Fruit fly (Drosophila melanogaster) whole organism, prepupa: Measurements from ENCODE around the gene CG13310.

Experiments used
- Blimp-1 ChIP-seq: fragments of 200-800 bp; sonication (Bioruptor generic); optimal IDR thresholded peaks from 3 replicates; lab custom pipeline; 2017; ENCODE audit warnings: missing biosample characterization, missing genetic modification characterization, mild to moderate bottlenecking, moderate library complexity, missing genetic modification reagents
- CG11762 ChIP-seq: fragments of 200-800 bp; sonication (Bioruptor generic); optimal IDR thresholded peaks from 3 replicates; lab custom pipeline; 2016; ENCODE audit warnings: missing biosample characterization, missing genetic modification characterization; ENCODE audit not compliant: insufficient read depth
- CG15336 ChIP-seq: fragments of 200-800 bp; sonication (Bioruptor generic); IDR thresholded peaks from 2 replicates; pipeline ENCODE4 v1.3.6; 2022; ENCODE audit warnings: missing biosample characterization, missing genetic modification characterization
- CG1621 ChIP-seq: fragments of 200-800 bp; sonication (Bioruptor generic); optimal IDR thresholded peaks from 3 replicates; lab custom pipeline; 2018; ENCODE audit warnings: missing biosample characterization, mild to moderate bottlenecking, missing genetic modification characterization
- CG32006 ChIP-seq: fragments of 200-800 bp; sonication (Bioruptor generic); optimal IDR thresholded peaks from 3 replicates; lab custom pipeline; 2017; ENCODE audit warnings: missing biosample characterization, mild to moderate bottlenecking, missing genetic modification characterization
- CG3919 ChIP-seq: fragments of 200-800 bp; sonication (Bioruptor generic); optimal IDR thresholded peaks from 3 replicates; lab custom pipeline; 2016; ENCODE audit warnings: missing biosample characterization, missing genetic modification characterization
- CG6163 ChIP-seq: fragments of 200-800 bp; sonication (Bioruptor generic); IDR thresholded peaks from 3 replicates; pipeline ENCODE4 v1.3.6; 2022; ENCODE audit warnings: missing biosample characterization, missing genetic modification characterization
- CG6276 ChIP-seq: fragments of 200-800 bp; sonication (Bioruptor generic); optimal IDR thresholded peaks from 2 replicates; lab custom pipeline; 2017; ENCODE audit warnings: missing biosample characterization, mild to moderate bottlenecking, missing genetic modification characterization
- CG7368 ChIP-seq: fragments of 200-800 bp; sonication (Bioruptor generic); optimal IDR thresholded peaks from 3 replicates; lab custom pipeline; 2016; ENCODE audit warnings: missing biosample characterization, missing genetic modification characterization
- CG8319 ChIP-seq: fragments of 200-800 bp; sonication (Bioruptor generic); optimal IDR thresholded peaks from 3 replicates; lab custom pipeline; 2016; ENCODE audit warnings: missing biosample characterization, missing genetic modification characterization
- CG8632 ChIP-seq: fragments of 200-800 bp; sonication (Bioruptor generic); optimal IDR thresholded peaks from 3 replicates; lab custom pipeline; 2016; ENCODE audit warnings: missing biosample characterization, missing genetic modification characterization
- CG9139 ChIP-seq: fragments of 200-800 bp; sonication (Bioruptor generic); optimal IDR thresholded peaks from 3 replicates; lab custom pipeline; 2017; ENCODE audit warnings: missing biosample characterization, mild to moderate bottlenecking, missing genetic modification characterization
- Eip75B ChIP-seq: fragments of 200-800 bp; sonication (Bioruptor generic); optimal IDR thresholded peaks from 3 replicates; lab custom pipeline; 2016; ENCODE audit warnings: missing biosample characterization, missing genetic modification characterization
- Eip78C ChIP-seq: fragments of 200-800 bp; sonication (Bioruptor generic); peaks from one replicate; lab custom pipeline; 2016; ENCODE audit warnings: missing biosample characterization, missing genetic modification characterization
- Gug ChIP-seq: fragments of 200-800 bp; sonication (Bioruptor generic); IDR thresholded peaks from 2 replicates; pipeline ENCODE4 v1.3.6; 2022; ENCODE audit warnings: missing biosample characterization, missing genetic modification characterization
- Hr38 ChIP-seq: sonication (Bioruptor generic); optimal IDR thresholded peaks from 2 replicates; lab custom pipeline; 2016; ENCODE audit warnings: missing biosample characterization, missing genetic modification characterization
- Hr39 ChIP-seq: fragments of 200-800 bp; sonication (Bioruptor generic); optimal IDR thresholded peaks from 2 replicates; lab custom pipeline; 2016; ENCODE audit warnings: missing biosample characterization, missing genetic modification characterization
- Hr4 ChIP-seq: fragments of 200-800 bp; sonication (Bioruptor generic); optimal IDR thresholded peaks from 3 replicates; lab custom pipeline; 2016; ENCODE audit warnings: missing biosample characterization, missing genetic modification characterization
- OdsH ChIP-seq: fragments of 200-800 bp; sonication (Bioruptor generic); optimal IDR thresholded peaks from 3 replicates; lab custom pipeline; 2016; ENCODE audit warnings: missing biosample characterization, missing genetic modification characterization
- Smox ChIP-seq: fragments of 200-800 bp; sonication (Bioruptor generic); optimal IDR thresholded peaks from 3 replicates; lab custom pipeline; 2016; ENCODE audit warnings: missing biosample characterization, missing genetic modification characterization
- Sox14 ChIP-seq: fragments of 200-800 bp; sonication (Bioruptor generic); optimal IDR thresholded peaks from 3 replicates; lab custom pipeline; 2016; ENCODE audit warnings: missing biosample characterization, missing genetic modification characterization
- dsx ChIP-seq: fragments of 200-800 bp; optimal IDR thresholded peaks from 3 replicates; lab custom pipeline; 2019; ENCODE audit warnings: missing biosample characterization, mild to moderate bottlenecking, missing genetic modification characterization, moderate library complexity; ENCODE audit not compliant: poor library complexity, severe bottlenecking
- fd59A ChIP-seq: fragments of 200-800 bp; sonication (Bioruptor generic); optimal IDR thresholded peaks from 2 replicates; lab custom pipeline; 2017; ENCODE audit warnings: missing biosample characterization, mild to moderate bottlenecking, missing genetic modification characterization, missing genetic modification reagents
- fd85E ChIP-seq: fragments of 200-800 bp; sonication (Bioruptor generic); optimal IDR thresholded peaks from 3 replicates; lab custom pipeline; 2016; ENCODE audit warnings: missing biosample characterization, missing genetic modification characterization
- fkh ChIP-seq: fragments of 200-800 bp; sonication (Bioruptor generic); optimal IDR thresholded peaks from 3 replicates; lab custom pipeline; 2017; ENCODE audit warnings: missing biosample characterization, mild to moderate bottlenecking, missing genetic modification characterization, moderate library complexity
- lz ChIP-seq: fragments of 200-800 bp; sonication (Bioruptor generic); optimal IDR thresholded peaks from 3 replicates; lab custom pipeline; 2016; ENCODE audit warnings: missing biosample characterization, missing genetic modification characterization
- net ChIP-seq: fragments of 200-800 bp; sonication (Bioruptor generic); optimal IDR thresholded peaks from 3 replicates; lab custom pipeline; 2016; ENCODE audit warnings: missing biosample characterization, missing genetic modification characterization
- pdm3 ChIP-seq: fragments of 200-800 bp; sonication (Bioruptor generic); optimal IDR thresholded peaks from 3 replicates; lab custom pipeline; 2016; ENCODE audit warnings: missing biosample characterization, missing genetic modification characterization
- salr ChIP-seq, 2 experiments: fragments of 200-800 bp; sonication (Bioruptor generic); optimal IDR thresholded peaks; 3 replicates each; lab custom pipeline; 2016 to 2018; ENCODE audit warnings: missing biosample characterization in 2 of 2, missing genetic modification characterization in 2 of 2, mild to moderate bottlenecking in 1 of 2

Gene CG13310

DNA sequence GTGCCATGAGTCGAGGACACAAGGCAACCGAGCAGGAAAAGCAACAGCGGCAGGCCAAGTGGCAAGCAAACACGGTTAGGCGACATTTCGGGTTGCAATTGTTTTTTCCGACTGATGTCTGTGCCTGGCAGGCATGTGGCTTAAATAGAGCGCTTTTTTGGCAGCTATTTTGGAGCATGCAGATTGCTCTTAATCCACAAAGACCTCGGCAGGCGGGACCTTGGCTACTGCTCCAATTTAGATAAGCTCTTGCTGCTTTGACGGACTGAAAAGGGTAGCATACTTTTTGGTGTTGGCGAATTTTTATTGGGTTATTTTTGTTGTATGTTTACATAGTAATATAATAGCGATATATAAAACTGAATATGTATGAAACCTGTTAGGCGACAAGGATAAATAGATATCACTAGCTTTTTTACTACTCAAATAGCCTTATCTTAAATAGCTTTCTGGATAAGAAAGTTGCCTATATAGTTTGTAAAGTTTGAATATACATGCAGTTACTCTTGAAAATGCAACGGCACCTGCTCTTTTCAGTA is 6.8 kb upstream of the CG13310 start, which contains the start of the genes CG13312 and CG32024:
TSS of gene CG13312 (minus strand) at position 101 of the 539 bp plus-strand sequence.
TSS of gene CG32024 (plus strand) at position 489 of the 539 bp plus-strand sequence.
- TF ChIP-seq pdm3 (GFP tag; lab: Kevin White, UChicago) (no peak), CG11762 (GFP tag; lab: Kevin White, UChicago) (no peak), Blimp-1 (no peak), CG9139 (no peak), fkh (peak; percentile 27), CG8632 (GFP tag; lab: Kevin White, UChicago) (no peak), fd85E (GFP tag; lab: Kevin White, UChicago) (no peak), CG1621 (tag; lab: Kevin White, UChicago) (no peak)

dm6 chr3L:8804082-8804814 is 3.9 kb upstream of the CG13310 start, which contains the start of the genes CG32023 and CG34427:
CG32023 (minus strand) TSS chr3L:8804182.
CG34427 (plus strand) TSS chr3L:8804764.
- TF ChIP-seq CG3919 (GFP tag; lab: Kevin White, UChicago) (no peak), CG6276 (GFP tag; lab: Kevin White, UChicago) (no peak), Eip75B (GFP tag; lab: Kevin White, UChicago) (no peak), Blimp-1 (no peak), CG8319 (GFP tag; lab: Kevin White, UChicago) (no peak), CG9139 (no peak), Gug (GFP tag; lab: Robert Waterston, UW) (no peak), CG15336 (GFP tag; lab: Robert Waterston, UW) (no peak), Hr4 (GFP tag; lab: Kevin White, UChicago) (no peak), Smox (GFP tag; lab: Kevin White, UChicago) (no peak), CG11762 (GFP tag; lab: Kevin White, UChicago) (no peak)
- TF ChIP-seq, all 60 proteins: peak for 0

dm6 chr3L:8802064-8802463 is 1.7 kb upstream of the CG13310 start, which contains the start of the genes CG13311 and CG34426:
CG13311 (minus strand) TSS chr3L:8802164.
CG34426 (plus strand) TSS chr3L:8802463.
- TF ChIP-seq CG6163 (GFP tag; lab: Robert Waterston, UW) (no peak), Eip75B (GFP tag; lab: Kevin White, UChicago) (no peak), net (GFP tag; lab: Kevin White, UChicago) (no peak), OdsH (GFP tag; lab: Kevin White, UChicago) (no peak), CG7368 (GFP tag; lab: Kevin White, UChicago) (no peak), Hr38 (no peak), dsx (GFP tag; lab: Kevin White, UChicago) (no peak), lz (GFP tag; lab: Kevin White, UChicago) (no peak), CG3919 (GFP tag; lab: Kevin White, UChicago) (no peak), CG32006 (GFP tag; lab: Kevin White, UChicago) (no peak), Eip78C (GFP tag; lab: Kevin White, UChicago) (no peak), Hr39 (GFP tag; lab: Kevin White, UChicago) (no peak)

DNA sequence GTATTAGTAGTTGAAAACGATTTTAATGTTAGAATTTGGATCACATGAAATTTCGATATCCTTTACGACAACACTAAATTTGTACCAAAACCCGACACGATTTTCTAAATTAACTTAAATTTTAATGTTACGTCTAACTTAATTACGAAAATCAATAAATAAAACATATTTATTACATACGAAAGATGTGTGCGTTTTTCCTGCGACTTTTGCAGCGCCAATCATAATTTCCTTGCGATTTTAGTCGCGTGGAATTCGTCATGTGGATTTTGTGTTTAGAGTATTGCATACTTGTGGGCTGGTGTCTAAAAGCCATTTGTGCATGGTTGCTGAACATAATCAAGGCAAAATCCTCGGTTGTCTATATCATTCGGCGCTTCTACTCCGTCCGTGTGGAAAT is 1.8 kb downstream of the CG13310 start:
- TF ChIP-seq Sox14 (GFP tag; lab: Kevin White, UChicago), result no peak
- TF ChIP-seq fd59A (GFP tag; lab: Kevin White, UChicago), result no peak
- TF ChIP-seq, all 60 proteins: peak for 0

dm6 chr3L:8798129-8798528 is 2.2 kb downstream of the CG13310 start:
- TF ChIP-seq salr (GFP tag; optimal IDR thresholded peaks at IDR 0.05; lab: Kevin White, UChicago) (no peak), Smox (GFP tag; lab: Kevin White, UChicago) (no peak), CG8632 (GFP tag; lab: Kevin White, UChicago) (no peak)
- TF ChIP-seq, all 60 proteins: peak for 0
